Fruit fly (Drosophila melanogaster) whole organism, wandering third instar larva: ENCODE results near the gene CG17380.

Source experiments
- CG9705 ChIP-seq: fragments of 200-800 bp; sonication (Bioruptor generic); optimal IDR thresholded peaks from 2 replicates; lab custom pipeline; 2018; ENCODE audit warnings: missing biosample characterization, mild to moderate bottlenecking, missing genetic modification characterization
- Hnf4 ChIP-seq: fragments of 200-800 bp; sonication (Bioruptor generic); optimal IDR thresholded peaks from 2 replicates; lab custom pipeline; 2016; ENCODE audit warnings: missing biosample characterization, mild to moderate bottlenecking, missing genetic modification characterization
- Myc ChIP-seq: fragments of >200 bp; optimal IDR thresholded peaks from 2 replicates; lab custom pipeline; 2017
- Vsx2 ChIP-seq: fragments of 200-300, 225-300 bp; sonication (Bioruptor generic); optimal IDR thresholded peaks from 2 replicates; lab custom pipeline; 2018; ENCODE audit warnings: missing biosample characterization, missing genetic modification characterization; ENCODE audit not compliant: partially characterized antibody
- lola ChIP-seq: fragments of >200 bp; optimal IDR thresholded peaks from 2 replicates; lab custom pipeline; 2017; ENCODE audit warnings: missing biosample characterization, missing genetic modification characterization
- psq ChIP-seq: fragments of 200-800 bp; sonication (Bioruptor generic); optimal IDR thresholded peaks from 3 replicates; lab custom pipeline; 2017; ENCODE audit warnings: missing biosample characterization, mild to moderate bottlenecking, missing genetic modification characterization, moderate library complexity
- sage ChIP-seq: fragments of 200-800 bp; sonication (Bioruptor generic); optimal IDR thresholded peaks from 2 replicates; lab custom pipeline; 2016; ENCODE audit warnings: missing biosample characterization, mild to moderate bottlenecking, missing genetic modification characterization

dm6 chr3R:23367540-23367939 lies 36.0 kb downstream of the CG17380 start:
- no peak for TF ChIP-seq CG9705
- TF ChIP-seq Myc (lab: Kevin White, UChicago): no peak
- no peak for TF ChIP-seq psq (GFP tag; lab: Kevin White, UChicago)
- no peak for TF ChIP-seq Hnf4 (GFP tag; lab: Kevin White, UChicago)
- no peak for TF ChIP-seq lola (GFP tag; lab: Kevin White, UChicago)
- no peak for TF ChIP-seq sage (GFP tag; lab: Kevin White, UChicago)
- TF ChIP-seq Vsx2 (GFP tag; lab: Kevin White, UChicago): no peak
